Worm (Caenorhabditis elegans): Measurements from ENCODE around the gene let-92.

- TF ChIP-seq nhr-90 (tag; optimal IDR thresholded peaks at IDR 0.05) (no peak), F57A8.1 (GFP tag; optimal IDR thresholded peaks at IDR 0.05) (no peak)
Observed at ce11 chrIV:11902832-11903231, 44.6 kb downstream of the let-92 start.

Data from whole organism, young adult.